Worm (Caenorhabditis elegans) whole organism, L1 larva: ENCODE measurements around the gene ZK1320.5.

ENCODE experiments used
- F16B12.6 ChIP-seq: fragments of 150-350 bp; optimal IDR thresholded peaks from 2 replicates; lab custom pipeline; 2014; ENCODE audit warnings: missing biosample characterization, missing genetic modification characterization
- Y116A8C.19 ChIP-seq: sonication (generic microtip); optimal IDR thresholded peaks from 2 replicates; lab custom pipeline; 2016; ENCODE audit warnings: missing compliant biosample characterization, missing genetic modification characterization, borderline replicate concordance
- aha-1 ChIP-seq: fragments of 150-350 bp; optimal IDR thresholded peaks from 2 replicates; lab custom pipeline; 2014; ENCODE audit warnings: missing biosample characterization, missing genetic modification characterization
- alr-1 ChIP-seq: fragments of 200-800 bp; sonication (Bioruptor generic); optimal IDR thresholded peaks from 2 replicates; lab custom pipeline; 2018; ENCODE audit warnings: borderline replicate concordance, mild to moderate bottlenecking, missing genetic modification characterization, missing compliant biosample characterization
- ama-1 ChIP-seq: fragments of 150-350 bp; optimal IDR thresholded peaks from 2 replicates; lab custom pipeline; 2014
- ceh-63 ChIP-seq: fragments of 200-800 bp; sonication (Bioruptor generic); optimal IDR thresholded peaks from 2 replicates; lab custom pipeline; 2018; ENCODE audit warnings: mild to moderate bottlenecking, missing genetic modification characterization, missing compliant biosample characterization
- ceh-82 ChIP-seq, 3 experiments: fragments of 150-350 bp in 1 of 3; sonication (generic microtip) in 2 of 3; optimal IDR thresholded peaks; 2 replicates each; lab custom pipeline; 2014 to 2017; ENCODE audit warnings: missing biosample characterization in 3 of 3, missing genetic modification characterization in 3 of 3
- ceh-88 ChIP-seq: fragments of 200-800 bp; sonication (Bioruptor generic); IDR thresholded peaks from 2 replicates; pipeline ENCODE4 v1.3.6; 2022; ENCODE audit warnings: missing genetic modification characterization, missing compliant biosample characterization
- ceh-90 ChIP-seq: sonication (generic microtip); optimal IDR thresholded peaks from 2 replicates; lab custom pipeline; 2016; ENCODE audit warnings: missing genetic modification characterization, missing compliant biosample characterization
- egl-13 ChIP-seq: sonication (generic microtip); optimal IDR thresholded peaks from 2 replicates; lab custom pipeline; 2016; ENCODE audit warnings: missing genotype, missing genetic modification reagents, missing genetic modification characterization, missing compliant biosample characterization
- egl-27 ChIP-seq, 2 experiments: fragments of 150-350 bp in 1 of 2; sonication (generic microtip); optimal IDR thresholded peaks; 3 replicates each; lab custom pipeline; 2017 to 2018; ENCODE audit warnings: missing biosample characterization in 2 of 2, missing genetic modification characterization in 2 of 2, missing genetic modification reagents in 2 of 2
- elt-2 ChIP-seq: sonication (generic microtip); optimal IDR thresholded peaks from 2 replicates; lab custom pipeline; 2016; ENCODE audit warnings: missing genetic modification characterization, mild to moderate bottlenecking, inconsistent platforms, missing compliant biosample characterization, missing genetic modification reagents
- fkh-10 ChIP-seq: sonication (generic microtip); optimal IDR thresholded peaks from 2 replicates; lab custom pipeline; 2017; ENCODE audit warnings: missing biosample characterization, missing genetic modification reagents, missing genetic modification characterization
- fkh-8 ChIP-seq: sonication (generic microtip); optimal IDR thresholded peaks from 2 replicates; lab custom pipeline; 2016; ENCODE audit warnings: mild to moderate bottlenecking, missing genetic modification characterization, missing compliant biosample characterization
- grh-1 ChIP-seq: fragments of 200-800 bp; sonication (Bioruptor generic); IDR thresholded peaks from 2 replicates; pipeline ENCODE4 v1.3.6; 2022; ENCODE audit warnings: missing genetic modification reagents, missing genetic modification characterization, missing compliant biosample characterization
- hlh-17 ChIP-seq: fragments of 200-800 bp; sonication (Bioruptor generic); optimal IDR thresholded peaks from 2 replicates; lab custom pipeline; 2018; ENCODE audit warnings: missing genetic modification characterization, mild to moderate bottlenecking, missing compliant biosample characterization, moderate library complexity, borderline replicate concordance
- hlh-4 ChIP-seq: sonication (generic microtip); optimal IDR thresholded peaks from 2 replicates; lab custom pipeline; 2016; ENCODE audit warnings: mild to moderate bottlenecking, missing genetic modification characterization, missing compliant biosample characterization
- hpl-2 ChIP-seq: fragments of 150-350 bp; optimal IDR thresholded peaks from 2 replicates; lab custom pipeline; 2014; ENCODE audit warnings: missing biosample characterization, missing genetic modification reagents, missing genetic modification characterization
- irx-1 ChIP-seq: sonication (generic microtip); optimal IDR thresholded peaks from 2 replicates; lab custom pipeline; 2016; ENCODE audit warnings: missing genetic modification characterization, missing compliant biosample characterization
- isw-1 ChIP-seq: fragments of 200-800 bp; sonication (Bioruptor generic); IDR thresholded peaks from 2 replicates; pipeline ENCODE4 v1.3.6; 2022; ENCODE audit warnings: missing genetic modification characterization, missing compliant biosample characterization
- lin-13 ChIP-seq: fragments of 150-350 bp; optimal IDR thresholded peaks from 2 replicates; lab custom pipeline; 2014; ENCODE audit warnings: missing biosample characterization, missing genetic modification reagents, missing genetic modification characterization
- lin-15B ChIP-seq: fragments of 150-350 bp; sonication (generic microtip); optimal IDR thresholded peaks from 3 replicates; lab custom pipeline; 2014; ENCODE audit warnings: missing biosample characterization, missing genetic modification characterization
- lin-35 ChIP-seq, 2 experiments: fragments of 150-350 bp; optimal IDR thresholded peaks; 2 replicates each; lab custom pipeline; 2014; ENCODE audit warnings: missing biosample characterization in 2 of 2, missing genetic modification characterization in 2 of 2, missing genetic modification reagents in 2 of 2
- lir-3 ChIP-seq: sonication (generic microtip); optimal IDR thresholded peaks from 2 replicates; lab custom pipeline; 2016; ENCODE audit warnings: mild to moderate bottlenecking, missing genetic modification characterization, moderate library complexity, missing compliant biosample characterization; ENCODE audit not compliant: poor library complexity
- lsy-2 ChIP-seq, 2 experiments: fragments of 150-350 bp; optimal IDR thresholded peaks; 2 replicates each; lab custom pipeline; 2014; ENCODE audit warnings: missing biosample characterization in 2 of 2, missing genetic modification characterization in 2 of 2
- mab-9 ChIP-seq: fragments of 200-800 bp; sonication (Bioruptor generic); IDR thresholded peaks from 2 replicates; pipeline ENCODE4 v1.3.6; 2022; ENCODE audit warnings: missing genetic modification reagents, missing genetic modification characterization, missing compliant biosample characterization
- mdl-1 ChIP-seq, 2 experiments: fragments of 150-350 bp; optimal IDR thresholded peaks; 2 replicates each; lab custom pipeline; 2014 to 2017; ENCODE audit warnings: missing biosample characterization in 2 of 2, missing genetic modification characterization in 2 of 2, inconsistent platforms in 1 of 2
- mep-1 ChIP-seq: fragments of 150-350 bp; optimal IDR thresholded peaks from 2 replicates; lab custom pipeline; 2014; ENCODE audit warnings: missing biosample characterization, missing genetic modification characterization
- nhr-12 ChIP-seq: sonication (generic microtip); optimal IDR thresholded peaks from 2 replicates; lab custom pipeline; 2017; ENCODE audit warnings: missing biosample characterization, missing genetic modification characterization
- nhr-19 ChIP-seq: fragments of 200-800 bp; sonication (Bioruptor generic); conservative IDR thresholded peaks from 2 replicates; pipeline ENCODE4 v1.3.6; 2022; ENCODE audit warnings: missing genetic modification characterization, missing compliant biosample characterization
- nhr-20 ChIP-seq: sonication (generic microtip); optimal IDR thresholded peaks from 2 replicates; lab custom pipeline; 2016; ENCODE audit warnings: mild to moderate bottlenecking, missing genetic modification characterization, missing compliant biosample characterization
- nhr-47 ChIP-seq: sonication (generic microtip); optimal IDR thresholded peaks from 2 replicates; lab custom pipeline; 2016; ENCODE audit warnings: mild to moderate bottlenecking, missing genetic modification characterization, moderate library complexity, missing compliant biosample characterization
- nhr-71 ChIP-seq: sonication (generic microtip); optimal IDR thresholded peaks from 2 replicates; lab custom pipeline; 2016; ENCODE audit warnings: mild to moderate bottlenecking, missing genetic modification characterization, moderate library complexity, missing compliant biosample characterization
- nhr-85 ChIP-seq: sonication (generic microtip); peaks from one replicate; lab custom pipeline; 2016; ENCODE audit warnings: missing genetic modification characterization, inconsistent platforms, missing compliant biosample characterization
- pax-3 ChIP-seq: fragments of 200-800 bp; sonication (Bioruptor generic); optimal IDR thresholded peaks from 2 replicates; lab custom pipeline; 2018; ENCODE audit warnings: mild to moderate bottlenecking, missing genetic modification characterization, moderate library complexity, missing compliant biosample characterization
- pqm-1 ChIP-seq: sonication (generic microtip); optimal IDR thresholded peaks from 3 replicates; lab custom pipeline; 2017; ENCODE audit warnings: missing biosample characterization, missing genetic modification characterization
- skn-1 ChIP-seq: fragments of 150-350 bp; optimal IDR thresholded peaks from 2 replicates; lab custom pipeline; 2014; ENCODE audit warnings: missing biosample characterization, missing genetic modification characterization
- snpc-4 ChIP-seq: fragments of 150-350 bp; optimal IDR thresholded peaks from 2 replicates; lab custom pipeline; 2014; ENCODE audit warnings: missing biosample characterization, missing genetic modification characterization
- snu-23 ChIP-seq: sonication (generic microtip); optimal IDR thresholded peaks from 2 replicates; lab custom pipeline; 2016; ENCODE audit warnings: missing genetic modification characterization, missing compliant biosample characterization
- sox-4 ChIP-seq: sonication (generic microtip); optimal IDR thresholded peaks from 2 replicates; lab custom pipeline; 2016; ENCODE audit warnings: missing genetic modification characterization, missing compliant biosample characterization
- swsn-7 ChIP-seq: sonication (generic microtip); optimal IDR thresholded peaks from 2 replicates; lab custom pipeline; 2016; ENCODE audit warnings: missing genetic modification characterization, missing compliant biosample characterization
- tlp-1 ChIP-seq: fragments of 150-350 bp; optimal IDR thresholded peaks from 2 replicates; lab custom pipeline; 2014; ENCODE audit warnings: missing biosample characterization, missing genetic modification characterization
- unc-130 ChIP-seq: fragments of 150-350 bp; optimal IDR thresholded peaks from 2 replicates; lab custom pipeline; 2017; ENCODE audit warnings: missing biosample characterization, missing genetic modification characterization, inconsistent platforms
- unc-30 ChIP-seq: sonication (generic microtip); optimal IDR thresholded peaks from 2 replicates; lab custom pipeline; 2017; ENCODE audit warnings: missing biosample characterization, missing genetic modification characterization
- unc-62 ChIP-seq: fragments of 150-350 bp; optimal IDR thresholded peaks from 2 replicates; lab custom pipeline; 2014; ENCODE audit warnings: missing biosample characterization, missing genetic modification reagents, missing genetic modification characterization
- unc-86 ChIP-seq: sonication (generic microtip); optimal IDR thresholded peaks from 2 replicates; lab custom pipeline; 2016; ENCODE audit warnings: missing genetic modification characterization, missing compliant biosample characterization
- unc-98 ChIP-seq: fragments of 200-800 bp; sonication (Bioruptor generic); IDR thresholded peaks from 2 replicates; pipeline ENCODE4 v1.3.6; 2022; ENCODE audit warnings: missing genetic modification characterization, missing compliant biosample characterization
- vab-15 ChIP-seq: sonication (generic microtip); optimal IDR thresholded peaks from 2 replicates; lab custom pipeline; 2017; ENCODE audit warnings: missing genotype, mild to moderate bottlenecking, missing genetic modification characterization, missing compliant biosample characterization
- xbp-1 ChIP-seq: sonication (generic microtip); optimal IDR thresholded peaks from 2 replicates; lab custom pipeline; 2016; ENCODE audit warnings: missing genetic modification characterization, missing compliant biosample characterization
- zag-1 ChIP-seq: fragments of 150-350 bp; optimal IDR thresholded peaks from 2 replicates; lab custom pipeline; 2014; ENCODE audit warnings: missing biosample characterization, missing genetic modification characterization
- zip-4 ChIP-seq: fragments of 200-800 bp; sonication (Bioruptor generic); optimal IDR thresholded peaks from 2 replicates; lab custom pipeline; 2018; ENCODE audit warnings: mild to moderate bottlenecking, missing genetic modification characterization, moderate library complexity, missing compliant biosample characterization
- ztf-11 ChIP-seq, 2 experiments: sonication (generic microtip); optimal IDR thresholded peaks; 2 replicates each; lab custom pipeline; 2016 to 2017; ENCODE audit warnings: missing genetic modification characterization in 2 of 2, missing biosample characterization in 1 of 2, missing compliant biosample characterization in 1 of 2
- ztf-4 ChIP-seq: fragments of 150-350 bp; optimal IDR thresholded peaks from 2 replicates; lab custom pipeline; 2014; ENCODE audit warnings: missing biosample characterization, missing genetic modification characterization

ZK1320.5 gene

DNA sequence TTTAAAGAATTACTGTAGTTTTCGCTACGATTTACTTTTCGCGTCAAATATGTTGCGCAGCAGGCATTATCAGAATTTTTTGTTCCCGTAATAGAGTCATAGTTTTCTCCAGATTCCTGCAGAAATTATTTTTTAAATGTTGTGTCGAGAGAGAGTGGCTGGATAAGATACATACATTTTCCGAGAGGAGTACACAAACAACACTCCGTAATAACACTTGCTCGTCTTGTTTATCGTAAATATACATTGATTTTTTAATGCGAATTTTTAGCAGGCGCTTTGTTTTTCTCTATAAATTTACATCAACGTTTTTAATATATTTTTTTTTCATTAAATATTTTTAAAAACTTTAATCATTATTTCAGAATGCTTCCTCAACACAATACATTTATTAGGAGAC, 3.5 kb upstream of the ZK1320.5 start, which contains the start of gene taf-8 (continued):
- TF ChIP-seq lin-35 (GFP tag; optimal IDR thresholded peaks at IDR 0.05; lab: Kevin White, UChicago) (peak; percentile 72 to 73), nhr-12 (tag; lab: Kevin White, UChicago) (no peak), irx-1 (tag; lab: Kevin White, UChicago) (peak; percentile 32), nhr-19 (GFP tag; lab: Robert Waterston, UW) (peak; percentile 74), Y116A8C.19 (tag; lab: Kevin White, UChicago) (no peak), unc-62 (no peak), tlp-1 (no peak), egl-13 (tag; lab: Kevin White, UChicago) (peak; percentile 8), unc-98 (GFP tag; lab: Robert Waterston, UW) (no peak), swsn-7 (tag; lab: Kevin White, UChicago) (peak; percentile 71), hpl-2 (GFP tag; lab: Kevin White, UChicago) (no peak), ama-1 (no peak), zag-1 (tag; lab: Kevin White, UChicago) (no peak), unc-86 (peak; percentile 20), grh-1 (GFP tag; lab: Robert Waterston, UW) (no peak), pax-3 (no peak), mep-1 (tag; lab: Kevin White, UChicago) (no peak), snpc-4 (peak; percentile 33), pqm-1 (tag; lab: Kevin White, UChicago) (no peak), lsy-2 (tag; optimal IDR thresholded peaks at IDR 0.05; lab: Kevin White, UChicago) (peak; percentile 82 to 83), vab-15 (tag; lab: Kevin White, UChicago) (no peak), lir-3 (tag; lab: Kevin White, UChicago) (peak; percentile 54), zip-4 (GFP tag; lab: Kevin White, UChicago) (no peak), lin-15B (tag; lab: Kevin White, UChicago) (peak; percentile 24), unc-130 (tag; lab: Kevin White, UChicago) (peak; percentile 23), ceh-88 (GFP tag; lab: Robert Waterston, UW) (0 out of 2 replicates have a peak, but pooled peaks have one; percentile 15), skn-1 (tag; lab: Kevin White, UChicago) (peak; percentile 13), nhr-71 (tag; lab: Kevin White, UChicago) (peak; percentile 76), alr-1 (tag; lab: Kevin White, UChicago) (no peak), snu-23 (GFP tag; lab: Kevin White, UChicago) (peak; percentile 78), unc-30 (no peak), ztf-4 (tag; lab: Kevin White, UChicago) (no peak), fkh-10 (no peak), mab-9 (GFP tag; lab: Robert Waterston, UW) (no peak), nhr-47 (tag; lab: Kevin White, UChicago) (peak; percentile 79), ceh-90 (tag; lab: Kevin White, UChicago) (peak; percentile 16), ztf-11 (tag; optimal IDR thresholded peaks at IDR 0.05; lab: Kevin White, UChicago) (peak in 1 of 2 experiments; percentile 34), aha-1 (no peak), sox-4 (tag; lab: Kevin White, UChicago) (no peak), elt-2 (tag; lab: Kevin White, UChicago) (no peak), nhr-20 (tag; lab: Kevin White, UChicago) (peak; percentile 79), isw-1 (peak; percentile 33), mdl-1 (tag; optimal IDR thresholded peaks at IDR 0.05; lab: Kevin White, UChicago) (no peak), F16B12.6 (tag; lab: Kevin White, UChicago) (peak; percentile 31), hlh-17 (no peak), ceh-63 (GFP tag; lab: Kevin White, UChicago) (no peak), egl-27 (tag; optimal IDR thresholded peaks at IDR 0.05; lab: Kevin White, UChicago) (no peak), ceh-82 (tag; optimal IDR thresholded peaks at IDR 0.05; lab: Kevin White, UChicago) (peak; percentile 9 to 69 (median 62)), nhr-85 (tag; lab: Kevin White, UChicago) (peak; percentile 84), hlh-4 (tag; lab: Kevin White, UChicago) (no peak), xbp-1 (tag; lab: Kevin White, UChicago) (peak; percentile 66), lin-13 (peak; percentile 25), fkh-8 (peak; percentile 54)
